Fruit fly (Drosophila melanogaster) whole organism, embryonic: ENCODE data around the gene PMP34.

ENCODE experiments used
- Ada2b ChIP-seq: fragments of 200-800 bp; sonication (Bioruptor generic); IDR thresholded peaks from 2 replicates; pipeline ENCODE4 v1.3.6; 2022; ENCODE audit warnings: missing biosample characterization, missing genetic modification characterization
- Aef1 ChIP-seq: fragments of 200-800 bp; sonication (Bioruptor generic); IDR thresholded peaks from 3 replicates; pipeline ENCODE4 v1.3.6; 2022; ENCODE audit warnings: missing biosample characterization, missing genetic modification characterization
- Asciz ChIP-seq: fragments of 200-800 bp; sonication (Bioruptor generic); optimal IDR thresholded peaks from 2 replicates; lab custom pipeline; 2017; ENCODE audit warnings: missing biosample characterization, mild to moderate bottlenecking, missing genetic modification characterization, missing genetic modification reagents
- Bgb ChIP-seq: fragments of 200-800 bp; sonication (Bioruptor generic); IDR thresholded peaks from 2 replicates; pipeline ENCODE4 v1.3.6; 2022; ENCODE audit warnings: missing biosample characterization, missing genetic modification characterization; ENCODE audit not compliant: partially characterized antibody
- CG10274 ChIP-seq: fragments of 200-800 bp; sonication (Bioruptor generic); optimal IDR thresholded peaks from 3 replicates; lab custom pipeline; 2017; ENCODE audit warnings: missing biosample characterization, mild to moderate bottlenecking, missing genetic modification characterization
- CG11398 ChIP-seq: fragments of 200-800 bp; sonication (Bioruptor generic); optimal IDR thresholded peaks from 2 replicates; lab custom pipeline; 2016; ENCODE audit warnings: missing biosample characterization, missing genetic modification characterization
- CG12659 ChIP-seq: fragments of 200-800 bp; sonication (Bioruptor generic); optimal IDR thresholded peaks from 3 replicates; lab custom pipeline; 2017; ENCODE audit warnings: mild to moderate bottlenecking, missing biosample characterization, missing genetic modification reagents, missing genetic modification characterization
- CG12744 ChIP-seq: fragments of 200-800 bp; sonication (Bioruptor generic); optimal IDR thresholded peaks from 2 replicates; lab custom pipeline; 2016; ENCODE audit warnings: missing biosample characterization, missing genetic modification characterization
- CG12942 ChIP-seq: fragments of 200-800 bp; sonication (Bioruptor generic); optimal IDR thresholded peaks from 3 replicates; lab custom pipeline; 2016; ENCODE audit warnings: missing biosample characterization, missing genetic modification characterization
- CG13287 ChIP-seq: fragments of 200-800 bp; sonication (Bioruptor generic); IDR thresholded peaks from 2 replicates; pipeline ENCODE4 v1.3.6; 2022; ENCODE audit warnings: missing biosample characterization, missing genetic modification characterization; ENCODE audit not compliant: partially characterized antibody
- CG15011 ChIP-seq: fragments of 200-800 bp; sonication (Bioruptor generic); optimal IDR thresholded peaks from 3 replicates; lab custom pipeline; 2018; ENCODE audit warnings: missing biosample characterization, mild to moderate bottlenecking, missing genetic modification characterization
- CG1602 ChIP-seq: fragments of 200-800 bp; sonication (Bioruptor generic); optimal IDR thresholded peaks from 3 replicates; lab custom pipeline; 2016; ENCODE audit warnings: missing biosample characterization, missing genetic modification characterization
- CG18011 ChIP-seq: fragments of 200-800 bp; sonication (Bioruptor generic); optimal IDR thresholded peaks from 2 replicates; lab custom pipeline; 2017; ENCODE audit warnings: missing biosample characterization, missing genetic modification characterization, mild to moderate bottlenecking, moderate library complexity, missing genotype
- CG2116 ChIP-seq: fragments of 200-800 bp; sonication (Bioruptor generic); optimal IDR thresholded peaks from 3 replicates; lab custom pipeline; 2018; ENCODE audit warnings: missing biosample characterization, mild to moderate bottlenecking, missing genetic modification characterization
- CG42726 ChIP-seq: fragments of 200-800 bp; sonication (Bioruptor generic); IDR thresholded peaks from 2 replicates; pipeline ENCODE4 v1.3.6; 2022; ENCODE audit warnings: missing biosample characterization, missing genetic modification characterization; ENCODE audit not compliant: partially characterized antibody
- CG5180 ChIP-seq: fragments of 200-800 bp; sonication (Bioruptor generic); optimal IDR thresholded peaks from 3 replicates; lab custom pipeline; 2017; ENCODE audit warnings: missing biosample characterization, missing genetic modification characterization, mild to moderate bottlenecking, moderate library complexity, missing genetic modification reagents
- CG7357 ChIP-seq: fragments of 200-800 bp; sonication (Bioruptor generic); IDR thresholded peaks from 3 replicates; pipeline ENCODE4 v1.3.6; 2022; ENCODE audit warnings: missing biosample characterization, missing genetic modification characterization
- CG7839 ChIP-seq: fragments of 200-800 bp; sonication (Bioruptor generic); optimal IDR thresholded peaks from 3 replicates; lab custom pipeline; 2018; ENCODE audit warnings: missing biosample characterization, mild to moderate bottlenecking, missing genetic modification characterization, moderate library complexity
- CoRest ChIP-seq: fragments of 200-800 bp; sonication (Bioruptor generic); optimal IDR thresholded peaks from 3 replicates; lab custom pipeline; 2018; ENCODE audit warnings: missing biosample characterization, mild to moderate bottlenecking, missing genetic modification characterization, moderate library complexity
- CrebB ChIP-seq: fragments of 200-800 bp; sonication (Bioruptor generic); optimal IDR thresholded peaks from 3 replicates; lab custom pipeline; 2018; ENCODE audit warnings: missing biosample characterization, mild to moderate bottlenecking, missing genetic modification characterization
- Doc3 ChIP-seq: fragments of 200-800 bp; sonication (Bioruptor generic); IDR thresholded peaks from 3 replicates; pipeline ENCODE4 v1.3.6; 2022; ENCODE audit warnings: missing biosample characterization, missing genetic modification characterization; ENCODE audit not compliant: partially characterized antibody
- E2f1 ChIP-seq: fragments of 200-800 bp; sonication (Bioruptor generic); IDR thresholded peaks from 2 replicates; pipeline ENCODE4 v1.3.6; 2022; ENCODE audit warnings: missing biosample characterization, missing genetic modification characterization
- H15 ChIP-seq: fragments of 200-800 bp; sonication (Bioruptor generic); IDR thresholded peaks from 3 replicates; pipeline ENCODE4 v1.3.6; 2022; ENCODE audit warnings: missing biosample characterization, missing genetic modification characterization
- HmgZ ChIP-seq: fragments of 200-800 bp; sonication (Bioruptor generic); optimal IDR thresholded peaks from 2 replicates; lab custom pipeline; 2018; ENCODE audit warnings: missing biosample characterization, mild to moderate bottlenecking, missing genetic modification characterization
- Mrtf ChIP-seq: fragments of 200-800 bp; sonication (Bioruptor generic); IDR thresholded peaks from 3 replicates; pipeline ENCODE4 v1.3.6; 2022; ENCODE audit warnings: missing biosample characterization, missing genetic modification characterization
- NC2β ChIP-seq: fragments of 200-800 bp; sonication (Bioruptor generic); optimal IDR thresholded peaks from 2 replicates; lab custom pipeline; 2016; ENCODE audit warnings: missing biosample characterization, missing genetic modification characterization
- Neu2 ChIP-seq: fragments of 200-800 bp; sonication (Bioruptor generic); optimal IDR thresholded peaks from 3 replicates; lab custom pipeline; 2016; ENCODE audit warnings: missing biosample characterization, missing genetic modification characterization, borderline replicate concordance
- Nf-YC ChIP-seq: fragments of 200-800 bp; optimal IDR thresholded peaks from 3 replicates; lab custom pipeline; 2019; ENCODE audit warnings: missing biosample characterization, mild to moderate bottlenecking, missing genetic modification characterization, moderate library complexity
- Pdp1 ChIP-seq, 2 experiments: fragments of 200-800 bp; sonication (Bioruptor generic); optimal IDR thresholded peaks; 3 replicates each; lab custom pipeline; 2016; ENCODE audit warnings: missing biosample characterization in 2 of 2, missing genetic modification characterization in 2 of 2, mild to moderate bottlenecking in 1 of 2, moderate library complexity in 1 of 2
- Taf1 ChIP-seq: fragments of 200-800 bp; sonication (Bioruptor generic); IDR thresholded peaks from 2 replicates; pipeline ENCODE4 v1.3.6; 2022; ENCODE audit warnings: missing biosample characterization, missing genetic modification characterization
- Tbp ChIP-seq: fragments of >200 bp; optimal IDR thresholded peaks from 2 replicates; lab custom pipeline; 2018; ENCODE audit warnings: missing biosample characterization, missing genetic modification characterization
- az2 ChIP-seq: fragments of 200-800 bp; sonication (Bioruptor generic); optimal IDR thresholded peaks from 3 replicates; lab custom pipeline; 2016; ENCODE audit warnings: missing biosample characterization, missing genetic modification characterization
- bcd ChIP-seq: fragments of 200-800 bp; sonication (Bioruptor generic); optimal IDR thresholded peaks from 2 replicates; lab custom pipeline; 2017; ENCODE audit warnings: missing biosample characterization, mild to moderate bottlenecking, missing genetic modification characterization
- bigmax ChIP-seq: fragments of 200-800 bp; sonication (Bioruptor generic); optimal IDR thresholded peaks from 2 replicates; lab custom pipeline; 2018; ENCODE audit warnings: missing biosample characterization, mild to moderate bottlenecking, missing genetic modification characterization
- cwo ChIP-seq: fragments of 200-800 bp; sonication (Bioruptor generic); optimal IDR thresholded peaks from 3 replicates; lab custom pipeline; 2017; ENCODE audit warnings: missing biosample characterization, missing genetic modification characterization, mild to moderate bottlenecking, moderate library complexity, missing genetic modification reagents
- fd3F ChIP-seq: fragments of 200-800 bp; sonication (Bioruptor generic); optimal IDR thresholded peaks from 2 replicates; lab custom pipeline; 2018; ENCODE audit warnings: missing biosample characterization, mild to moderate bottlenecking, missing genetic modification characterization, moderate library complexity
- fru ChIP-seq: fragments of >200 bp; optimal IDR thresholded peaks from 2 replicates; lab custom pipeline; 2017
- her ChIP-seq: fragments of 200-800 bp; sonication (Bioruptor generic); optimal IDR thresholded peaks from 2 replicates; lab custom pipeline; 2016; ENCODE audit warnings: missing biosample characterization, missing genetic modification characterization
- jigr1 ChIP-seq: fragments of 200-800 bp; sonication (Bioruptor generic); IDR thresholded peaks from 3 replicates; pipeline ENCODE4 v1.3.6; 2022; ENCODE audit warnings: missing biosample characterization, missing genetic modification characterization
- ken ChIP-seq: fragments of 200-800 bp; sonication (Bioruptor generic); IDR thresholded peaks from 3 replicates; pipeline ENCODE4 v1.3.6; 2022; ENCODE audit warnings: missing biosample characterization, missing genetic modification characterization
- kni ChIP-seq: fragments of 200-800 bp; sonication (Bioruptor generic); optimal IDR thresholded peaks from 3 replicates; lab custom pipeline; 2017; ENCODE audit warnings: mild to moderate bottlenecking, missing biosample characterization, missing genetic modification reagents, missing genetic modification characterization
- knrl ChIP-seq: fragments of 200-800 bp; sonication (Bioruptor generic); IDR thresholded peaks from 3 replicates; pipeline ENCODE4 v1.3.6; 2022; ENCODE audit warnings: missing biosample characterization, missing genetic modification characterization; ENCODE audit not compliant: partially characterized antibody
- maf-S ChIP-seq: fragments of 200-800 bp; sonication (Bioruptor generic); optimal IDR thresholded peaks from 2 replicates; lab custom pipeline; 2016; ENCODE audit warnings: missing biosample characterization, missing genetic modification characterization
- oc ChIP-seq: fragments of 200-800 bp; sonication (Bioruptor generic); optimal IDR thresholded peaks from 2 replicates; lab custom pipeline; 2018; ENCODE audit warnings: missing biosample characterization, mild to moderate bottlenecking, missing genetic modification characterization, moderate library complexity
- row ChIP-seq: fragments of 200-800 bp; sonication (Bioruptor generic); IDR thresholded peaks from 3 replicates; pipeline ENCODE4 v1.3.6; 2022; ENCODE audit warnings: missing biosample characterization, missing genetic modification characterization
- sc ChIP-seq, 3 experiments: fragments of >200 bp in 2 of 3; fragments of 200-800 bp in 1 of 3; sonication (Bioruptor generic) in 1 of 3; optimal IDR thresholded peaks; 2 replicates in 2 of 3; 3 replicates in 1 of 3; lab custom pipeline; 2017; ENCODE audit warnings: mild to moderate bottlenecking in 1 of 3, missing biosample characterization in 1 of 3, missing genetic modification characterization in 1 of 3, missing genetic modification reagents in 1 of 3
- so ChIP-seq: fragments of 200-800 bp; sonication (Bioruptor generic); IDR thresholded peaks from 3 replicates; pipeline ENCODE4 v1.3.6; 2022; ENCODE audit warnings: missing biosample characterization, missing genetic modification characterization
- tna ChIP-seq: fragments of 200-800 bp; sonication (Bioruptor generic); IDR thresholded peaks from 2 replicates; pipeline ENCODE4 v1.3.6; 2022; ENCODE audit warnings: missing biosample characterization, missing genetic modification characterization; ENCODE audit not compliant: partially characterized antibody
- usp ChIP-seq: fragments of >200 bp; optimal IDR thresholded peaks from 2 replicates; lab custom pipeline; 2017; ENCODE audit warnings: missing biosample characterization, missing genetic modification characterization
- zf30C ChIP-seq: fragments of 200-800 bp; sonication (Bioruptor generic); optimal IDR thresholded peaks from 3 replicates; lab custom pipeline; 2018; ENCODE audit warnings: missing biosample characterization, mild to moderate bottlenecking, missing genetic modification characterization

PMP34 gene

dm6 chr3L:4288591-4289056 lies 29.9 kb upstream of the PMP34 start, which contains the start of gene Hexo1 (continued):
- TF ChIP-seq tna (GFP tag; lab: Robert Waterston, UW) (no peak), CG12744 (GFP tag; lab: Kevin White, UChicago) (no peak), row (GFP tag; lab: Robert Waterston, UW) (peak; percentile 79), ken (no peak), H15 (GFP tag; lab: Robert Waterston, UW) (no peak), Bgb (no peak), fd3F (GFP tag; lab: Kevin White, UChicago) (no peak), bcd (GFP tag; lab: Kevin White, UChicago) (peak; percentile 10), Taf1 (no peak), E2f1 (GFP tag; lab: Robert Waterston, UW) (no peak), NC2β (GFP tag; lab: Kevin White, UChicago) (no peak), CG7357 (GFP tag; lab: Robert Waterston, UW) (no peak), CG7839 (tag; lab: Kevin White, UChicago) (peak; percentile 47), HmgZ (tag; lab: Kevin White, UChicago) (peak; percentile 55), CG10274 (GFP tag; lab: Kevin White, UChicago) (no peak), zf30C (GFP tag; lab: Kevin White, UChicago) (no peak), az2 (GFP tag; lab: Kevin White, UChicago) (no peak), CG42726 (GFP tag; lab: Robert Waterston, UW) (no peak), CG13287 (GFP tag; lab: Robert Waterston, UW) (peak; percentile 23; the same call in 1 of the 2 replicates), her (no peak), CG2116 (GFP tag; lab: Kevin White, UChicago) (no peak), Ada2b (0 out of 2 replicates have a peak, but pooled peaks have one; percentile 17), CG12942 (GFP tag; lab: Kevin White, UChicago) (no peak), bigmax (GFP tag; lab: Kevin White, UChicago) (no peak), CG18011 (GFP tag; lab: Kevin White, UChicago) (peak; percentile 23), oc (no peak), so (GFP tag; lab: Robert Waterston, UW) (no peak), CG11398 (GFP tag; lab: Kevin White, UChicago) (no peak), Aef1 (GFP tag; lab: Robert Waterston, UW) (no peak), Nf-YC (tag; lab: Kevin White, UChicago) (peak; percentile 0), knrl (GFP tag; lab: Robert Waterston, UW) (no peak), CoRest (tag; lab: Kevin White, UChicago) (no peak), CG15011 (GFP tag; lab: Kevin White, UChicago) (no peak), Tbp (GFP tag; lab: Kevin White, UChicago) (no peak), fru (lab: Kevin White, UChicago) (no peak), cwo (peak; percentile 17), jigr1 (no peak), CG5180 (GFP tag; lab: Kevin White, UChicago) (no peak), Asciz (GFP tag; lab: Kevin White, UChicago) (no peak), CG1602 (GFP tag; lab: Kevin White, UChicago) (no peak), kni (peak; percentile 11), usp (GFP tag; lab: Kevin White, UChicago) (no peak), sc (optimal IDR thresholded peaks at IDR 0.05; lab: Kevin White, UChicago) (no peak), sc (GFP tag; optimal IDR thresholded peaks at IDR 0.05; lab: Kevin White, UChicago) (no peak), maf-S (GFP tag; lab: Kevin White, UChicago) (no peak), Mrtf (GFP tag; lab: Robert Waterston, UW) (no peak), Pdp1 (GFP tag; optimal IDR thresholded peaks at IDR 0.05; lab: Kevin White, UChicago) (peak in 1 of 2 experiments; percentile 23), CrebB (tag; lab: Kevin White, UChicago) (peak; percentile 23), Doc3 (GFP tag; lab: Robert Waterston, UW) (no peak), Neu2 (no peak), CG12659 (peak; percentile 27)
